Worm (Caenorhabditis elegans) whole organism, dauer: Measurements from ENCODE around the gene nspe-8.

Source experiments
- unc-62 ChIP-seq: sonication (generic microtip); optimal IDR thresholded peaks from 2 replicates; lab custom pipeline; 2017; ENCODE audit warnings: missing biosample characterization, missing genetic modification reagents, missing genetic modification characterization

Gene nspe-8

DNA sequence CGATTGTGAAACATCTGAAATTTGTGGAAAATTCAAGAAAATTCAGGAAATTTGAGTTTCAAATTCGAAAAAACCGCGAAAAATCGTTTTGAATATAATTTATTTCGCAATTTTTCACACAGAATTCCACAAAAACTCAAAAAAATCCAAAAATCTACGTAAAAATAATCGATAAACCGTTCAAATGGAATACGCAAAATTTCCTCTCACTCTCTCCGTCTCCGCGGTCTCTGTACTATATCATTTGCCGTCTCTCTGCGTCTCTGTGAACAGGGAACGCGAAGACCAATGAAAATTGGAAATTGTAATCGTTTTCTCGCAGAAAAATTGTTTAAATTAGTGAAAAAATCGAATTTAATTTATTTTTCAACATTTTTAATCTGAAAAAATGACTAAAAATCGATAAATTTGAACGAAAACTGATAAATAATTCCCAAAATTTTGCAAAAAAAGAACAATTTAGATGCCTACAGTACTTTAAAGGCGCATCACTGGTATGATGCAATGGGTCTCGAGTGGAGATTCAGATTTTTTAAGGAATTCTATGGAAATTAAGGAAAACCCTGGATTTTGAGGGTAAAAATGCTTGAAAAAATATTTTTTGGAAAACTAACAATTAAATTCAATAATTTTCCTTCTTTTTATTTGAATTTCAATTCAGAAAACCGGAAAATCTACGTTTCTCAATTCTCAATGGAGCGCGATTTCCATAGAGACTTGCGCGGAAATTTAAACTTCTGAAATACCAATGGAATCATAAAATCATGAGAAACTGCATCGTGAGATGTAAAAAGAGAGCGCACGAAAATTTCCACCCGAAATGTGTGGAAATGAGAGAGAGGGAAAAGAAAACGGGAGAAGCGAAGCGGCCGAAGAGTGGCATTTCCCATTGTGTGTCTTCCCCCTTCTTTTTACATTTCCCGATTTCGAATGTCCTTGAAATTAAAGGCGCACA lies 17.8 kb downstream of the nspe-8 start, which contains the start of the genes ceh-100 and lips-15:
TSS of gene ceh-100 (minus strand) at position 14 of the 955 bp plus-strand sequence.
TSS of gene lips-15 (plus strand) at position 720 of the 955 bp plus-strand sequence.
- TF ChIP-seq unc-62, result no peak

DNA sequence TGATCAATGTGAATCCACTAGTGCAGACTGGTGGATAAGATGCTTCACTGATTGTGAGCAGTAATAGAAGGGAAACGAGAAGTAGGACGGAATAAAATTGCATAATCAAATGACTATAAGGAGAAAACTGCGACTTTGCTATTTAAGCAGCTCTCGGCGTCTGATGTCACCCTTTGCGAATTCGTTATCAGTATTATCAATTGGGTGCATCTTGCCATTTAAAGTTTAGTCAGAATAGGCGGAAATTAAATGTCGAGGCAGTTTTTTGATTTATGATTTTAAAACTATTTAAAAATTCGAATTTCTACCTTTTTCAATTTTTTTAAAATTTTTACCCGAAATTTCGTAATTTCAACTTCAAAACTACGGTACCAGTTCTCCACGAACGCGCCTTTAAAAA lies 40.8 kb downstream of the nspe-8 start, which contains the start of gene clec-4:
TSS of gene clec-4 (minus strand) at position 162 of the 400 bp plus-strand sequence.
- TF ChIP-seq unc-62, result no peak

DNA sequence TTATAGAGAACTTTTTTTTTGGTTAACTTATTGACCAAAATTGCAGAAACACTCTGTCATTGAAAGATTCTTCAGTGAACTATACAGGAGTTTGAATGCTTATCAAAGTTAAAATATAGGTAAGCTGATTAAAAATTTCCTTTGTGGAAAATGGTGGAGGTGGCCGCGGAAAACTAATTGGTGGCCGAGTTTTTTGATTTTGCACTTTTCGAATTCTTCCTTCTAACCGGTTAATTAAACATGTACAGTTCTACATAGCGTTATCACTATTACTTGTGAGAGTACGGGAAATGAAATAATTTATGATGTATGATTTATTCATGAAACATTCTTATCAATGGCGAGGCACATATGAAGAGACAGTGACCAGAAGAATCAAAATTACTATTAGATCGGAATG lies 44.0 kb downstream of the nspe-8 start, which contains the start of gene clec-8:
TSS of gene clec-8 (minus strand) at position 308 of the 400 bp plus-strand sequence.
- TF ChIP-seq unc-62, result no peak

DNA sequence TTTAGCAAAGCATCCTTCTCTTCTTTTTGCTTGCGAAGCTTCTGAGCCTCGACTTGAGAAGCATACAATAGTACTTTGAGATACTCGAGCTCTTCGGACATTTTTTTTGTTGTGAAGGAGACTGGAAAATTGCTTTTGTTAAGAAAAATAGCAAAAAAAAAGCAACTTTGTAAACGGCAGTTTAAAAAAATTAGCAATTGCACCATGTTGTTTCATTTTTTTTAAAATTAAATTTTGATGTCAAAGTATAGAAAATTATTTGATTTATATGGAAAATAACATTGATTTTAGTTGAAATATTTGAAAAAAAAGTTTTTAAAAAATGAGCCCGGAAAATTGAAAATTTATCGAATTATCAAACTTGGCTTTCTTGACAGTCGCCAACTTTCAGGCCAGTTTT lies 47.1 kb downstream of the nspe-8 start, which contains the start of gene Y38E10A.3:
TSS of gene Y38E10A.3 (minus strand) at position 101 of the 400 bp plus-strand sequence.
- TF ChIP-seq unc-62, result no peak

DNA sequence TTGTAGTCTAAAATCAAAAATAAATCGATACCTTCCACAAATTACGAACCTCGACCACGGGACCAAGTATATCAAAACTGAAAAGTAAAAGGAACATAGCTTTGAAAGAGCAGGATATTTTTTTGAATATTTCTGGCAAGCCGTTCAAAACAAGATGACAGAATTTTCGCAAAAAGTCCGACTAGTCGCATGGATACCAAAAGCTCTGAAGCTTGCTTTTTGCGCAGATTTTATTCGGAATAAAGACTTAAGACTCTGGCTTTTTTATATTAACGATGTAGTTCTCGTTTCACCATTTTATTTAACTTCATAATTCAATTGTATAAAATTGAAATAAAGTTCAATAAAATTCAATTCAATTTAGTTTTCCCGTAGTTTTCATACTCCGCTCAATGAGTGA lies 48.2 kb downstream of the nspe-8 start, which contains the start of gene Y38E10A.2:
TSS of gene Y38E10A.2 (minus strand) at position 101 of the 400 bp plus-strand sequence.
- TF ChIP-seq unc-62, result no peak

DNA sequence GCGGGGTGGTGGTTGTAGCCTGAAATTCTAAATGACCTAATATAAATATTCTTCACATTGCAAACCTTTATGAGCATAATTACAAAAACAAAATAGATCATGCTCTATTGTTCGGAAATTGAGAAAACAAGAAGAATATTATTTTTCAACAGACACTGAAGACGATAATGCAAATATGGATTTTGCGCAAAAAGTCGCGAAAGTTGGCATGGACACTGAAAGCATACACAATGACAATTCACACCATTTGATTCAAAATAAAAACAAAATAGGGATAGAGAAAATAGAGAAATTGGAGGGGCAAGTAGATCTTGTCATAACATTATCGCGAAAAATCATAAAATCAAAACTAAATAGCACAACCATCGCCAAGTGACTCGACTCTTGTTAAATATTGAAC lies 49.0 kb downstream of the nspe-8 start, which contains the start of gene Y38E10A.35:
TSS of gene Y38E10A.35 (minus strand) at position 101 of the 400 bp plus-strand sequence.
- no peak for TF ChIP-seq unc-62
